Worm (Caenorhabditis elegans): ENCODE measurements around the gene F35E8.9.

F35E8.9 gene

ce11 chrV:15917458-15917857 lies at the start of gene F35E8.9:
Gene F35E8.9, minus strand, starts transcription at chrV:15917558.
- TF ChIP-seq sox-4 (tag; optimal IDR thresholded peaks at IDR 0.05) (no peak), K09A11.1 (tag; optimal IDR thresholded peaks at IDR 0.05; ENCODE audit: insufficient read depth) (no peak), T23F11.4 (GFP tag; optimal IDR thresholded peaks at IDR 0.05) (no peak), hlh-8 (tag; optimal IDR thresholded peaks at IDR 0.05) (no peak), fkh-6 (tag; optimal IDR thresholded peaks at IDR 0.05) (no peak), C08G9.2 (tag; optimal IDR thresholded peaks at IDR 0.05) (no peak), elt-4 (tag; optimal IDR thresholded peaks at IDR 0.05) (no peak), ref-2 (tag; optimal IDR thresholded peaks at IDR 0.05) (no peak), ceh-31 (tag; optimal IDR thresholded peaks at IDR 0.05) (no peak), ceh-22 (tag; optimal IDR thresholded peaks at IDR 0.05) (no peak), ceh-48 (tag; optimal IDR thresholded peaks at IDR 0.05) (no peak)

ce11 chrV:15965114-15965513 lies 47.8 kb upstream of the F35E8.9 start, which contains the start of gene sri-2:
Gene sri-2, minus strand, starts transcription at chrV:15965214.
- TF ChIP-seq ttx-3 (tag; optimal IDR thresholded peaks at IDR 0.05) (no peak), K09A11.1 (tag; optimal IDR thresholded peaks at IDR 0.05; ENCODE audit: insufficient read depth) (no peak), eyg-1 (tag; optimal IDR thresholded peaks at IDR 0.05) (no peak), hlh-8 (tag; optimal IDR thresholded peaks at IDR 0.05) (no peak), ceh-9 (tag; optimal IDR thresholded peaks at IDR 0.05) (no peak), nhr-232 (tag; optimal IDR thresholded peaks at IDR 0.05) (no peak), ceh-48 (tag; optimal IDR thresholded peaks at IDR 0.05) (no peak), ceh-30 (tag; optimal IDR thresholded peaks at IDR 0.05) (no peak), npax-4 (tag; optimal IDR thresholded peaks at IDR 0.05) (no peak), ceh-34 (tag; optimal IDR thresholded peaks at IDR 0.05) (no peak), pat-9 (tag; optimal IDR thresholded peaks at IDR 0.05) (no peak)

ce11 chrV:15959456-15959855 lies 42.1 kb upstream of the F35E8.9 start:
- no peak for TF ChIP-seq ceh-22 (tag; optimal IDR thresholded peaks at IDR 0.05)

ce11 chrV:15957098-15957497 lies 39.7 kb upstream of the F35E8.9 start, which contains the start of gene F36G9.3:
Gene F36G9.3, plus strand, starts transcription at chrV:15957398.
- TF ChIP-seq dve-1 (tag; optimal IDR thresholded peaks at IDR 0.05) = no peak
- no peak for TF ChIP-seq ceh-34 (tag; optimal IDR thresholded peaks at IDR 0.05)
- TF ChIP-seq madf-2 (tag; optimal IDR thresholded peaks at IDR 0.05) = no peak
- TF ChIP-seq unc-3 (GFP tag; conservative IDR thresholded peaks at IDR 0.05) = no peak
- no peak for TF ChIP-seq unc-3 (tag; optimal IDR thresholded peaks at IDR 0.05)
- TF ChIP-seq nhr-11 (tag; optimal IDR thresholded peaks at IDR 0.05) = no peak
- no peak for TF ChIP-seq pha-2 (tag; optimal IDR thresholded peaks at IDR 0.05)
- TF ChIP-seq eyg-1 (tag; optimal IDR thresholded peaks at IDR 0.05) = no peak

ce11 chrV:15955497-15955896 lies 38.1 kb upstream of the F35E8.9 start, which contains the start of gene srh-186:
Gene srh-186, plus strand, starts transcription at chrV:15955797.
- no peak for TF ChIP-seq Y22D7AL.16 (tag; optimal IDR thresholded peaks at IDR 0.05)
- TF ChIP-seq fkh-6 (tag; optimal IDR thresholded peaks at IDR 0.05) = no peak
- no peak for TF ChIP-seq sox-4 (tag; optimal IDR thresholded peaks at IDR 0.05)
- TF ChIP-seq ceh-9 (tag; optimal IDR thresholded peaks at IDR 0.05) = no peak
- TF ChIP-seq K02D7.2 (tag; optimal IDR thresholded peaks at IDR 0.05) = no peak
- no peak for TF ChIP-seq unc-3 (GFP tag; conservative IDR thresholded peaks at IDR 0.05)
- no peak for TF ChIP-seq unc-3 (tag; optimal IDR thresholded peaks at IDR 0.05)
- TF ChIP-seq ceh-34 (tag; optimal IDR thresholded peaks at IDR 0.05) = no peak

- TF ChIP-seq C08G9.2 (tag; optimal IDR thresholded peaks at IDR 0.05) (no peak), pha-4 (tag; optimal IDR thresholded peaks at IDR 0.05) (no peak), ama-1 (optimal IDR thresholded peaks at IDR 0.05) (no peak), sdc-2 (tag; optimal IDR thresholded peaks at IDR 0.05) (no peak), pax-1 (tag; optimal IDR thresholded peaks at IDR 0.05) (no peak)
Observed at ce11 chrV:15954932-15955331, 37.6 kb upstream of the F35E8.9 start, which contains the start of gene srw-57. Gene srw-57, minus strand, starts transcription at chrV:15955032.
